Worm (Caenorhabditis elegans): ENCODE measurements around the gene F56D6.19.

Gene F56D6.19

DNA sequence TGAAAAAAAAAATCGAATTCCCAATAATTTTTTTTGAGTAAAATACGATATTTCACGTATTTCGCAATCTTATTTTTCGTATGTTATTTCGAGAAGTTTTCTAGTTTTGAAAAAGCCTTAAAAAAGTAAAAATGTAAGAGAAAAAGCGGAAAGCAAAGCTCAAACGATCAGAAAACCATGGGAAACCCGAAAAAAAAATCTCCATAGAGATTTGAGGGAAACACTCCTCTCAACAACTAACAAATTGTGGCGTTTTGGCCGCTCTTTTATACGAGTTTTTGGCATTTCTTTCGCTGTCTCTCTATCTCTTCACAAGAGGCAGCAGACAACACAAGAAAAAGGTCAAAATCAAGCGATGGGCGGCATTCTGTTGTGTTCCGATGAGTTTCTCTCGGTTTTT, 40.1 kb upstream of the F56D6.19 start:
- no peak for TF ChIP-seq flt-1 (GFP tag; IDR thresholded peaks at IDR 0.05)
- no peak for TF ChIP-seq F13C5.2 (tag; optimal IDR thresholded peaks at IDR 0.05)
- TF ChIP-seq ets-7 (tag; optimal IDR thresholded peaks at IDR 0.05), result no peak
- no peak for TF ChIP-seq sea-1 (GFP tag; conservative IDR thresholded peaks at IDR 0.05)

DNA sequence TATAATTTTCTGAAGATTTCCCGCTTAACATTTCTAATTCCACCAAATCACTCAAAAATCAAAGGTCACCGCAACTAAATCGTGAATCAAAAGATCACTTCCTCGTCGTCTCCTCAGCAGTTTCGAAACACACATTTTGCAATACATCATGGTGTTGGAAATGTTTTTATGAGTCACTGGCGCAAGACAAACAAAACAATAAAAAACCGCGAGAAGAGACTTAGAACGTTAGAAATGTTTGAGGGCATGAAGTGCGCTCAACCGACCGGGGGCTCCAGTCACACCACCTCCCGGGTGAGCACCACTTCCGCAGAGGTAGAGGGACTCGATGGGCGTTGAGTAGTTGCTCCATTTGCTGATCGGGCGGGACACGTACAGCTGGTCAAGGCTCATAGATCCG, 39.3 kb upstream of the F56D6.19 start:
- no peak for TF ChIP-seq ceh-36 (tag; optimal IDR thresholded peaks at IDR 0.05)
- no peak for TF ChIP-seq tbx-11 (GFP tag; IDR thresholded peaks at IDR 0.05)
- TF ChIP-seq ama-1 (optimal IDR thresholded peaks at IDR 0.05), result no peak
- no peak for TF ChIP-seq ceh-13 (GFP tag; optimal IDR thresholded peaks at IDR 0.05)
- no peak for TF ChIP-seq aly-1 (tag; optimal IDR thresholded peaks at IDR 0.05)
- no peak for TF ChIP-seq hnd-1 (tag; optimal IDR thresholded peaks at IDR 0.05)
- TF ChIP-seq sea-1 (GFP tag; conservative IDR thresholded peaks at IDR 0.05), result no peak
- no peak for TF ChIP-seq pes-1 (GFP tag; IDR thresholded peaks at IDR 0.05)
- TF ChIP-seq ets-7 (tag; optimal IDR thresholded peaks at IDR 0.05), result no peak
- TF ChIP-seq B0310.2 (tag; optimal IDR thresholded peaks at IDR 0.05), result no peak
- no peak for TF ChIP-seq F13C5.2 (tag; optimal IDR thresholded peaks at IDR 0.05)
- no peak for TF ChIP-seq scrt-1 (GFP tag; IDR thresholded peaks at IDR 0.05)
- no peak for TF ChIP-seq tbx-37 (GFP tag; conservative IDR thresholded peaks at IDR 0.05)
- no peak for TF ChIP-seq hmg-4 (GFP tag; optimal IDR thresholded peaks at IDR 0.05)
- TF ChIP-seq tra-4 (tag; optimal IDR thresholded peaks at IDR 0.05), result no peak

DNA sequence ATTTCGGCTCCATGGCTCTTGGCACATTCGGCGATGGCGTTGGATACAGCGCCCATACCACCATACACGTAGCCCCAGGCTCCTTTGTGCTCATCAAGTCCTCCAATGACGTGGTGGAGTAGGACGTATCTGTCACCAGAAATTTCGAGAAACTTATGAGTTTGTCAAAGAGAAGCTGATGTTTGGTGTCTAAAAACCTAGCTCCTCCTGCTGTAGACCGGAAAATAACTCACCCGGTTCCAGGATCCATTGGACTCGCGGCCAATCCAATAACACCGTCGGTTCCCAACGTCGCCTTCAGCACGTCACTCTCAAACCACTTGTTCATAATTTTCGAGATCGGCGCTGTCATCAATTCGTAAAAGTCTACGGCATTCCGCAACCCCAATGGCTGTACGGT, 37.6 kb upstream of the F56D6.19 start:
- TF ChIP-seq scrt-1 (GFP tag; IDR thresholded peaks at IDR 0.05), result no peak
- no peak for TF ChIP-seq tbx-11 (GFP tag; IDR thresholded peaks at IDR 0.05)
- no peak for TF ChIP-seq ceh-36 (tag; optimal IDR thresholded peaks at IDR 0.05)
- no peak for TF ChIP-seq tra-4 (tag; optimal IDR thresholded peaks at IDR 0.05)
- no peak for TF ChIP-seq flt-1 (GFP tag; IDR thresholded peaks at IDR 0.05)
- TF ChIP-seq ceh-13 (GFP tag; optimal IDR thresholded peaks at IDR 0.05), result no peak
- no peak for TF ChIP-seq aly-1 (tag; optimal IDR thresholded peaks at IDR 0.05)
- TF ChIP-seq hnd-1 (tag; optimal IDR thresholded peaks at IDR 0.05), result no peak
- no peak for TF ChIP-seq F13C5.2 (tag; optimal IDR thresholded peaks at IDR 0.05)
- no peak for TF ChIP-seq ama-1 (optimal IDR thresholded peaks at IDR 0.05)
- TF ChIP-seq sea-1 (GFP tag; conservative IDR thresholded peaks at IDR 0.05), result no peak
- TF ChIP-seq tbx-37 (GFP tag; conservative IDR thresholded peaks at IDR 0.05), result no peak
- no peak for TF ChIP-seq B0310.2 (tag; optimal IDR thresholded peaks at IDR 0.05)
- TF ChIP-seq hmbx-1 (tag; optimal IDR thresholded peaks at IDR 0.05), result no peak
- TF ChIP-seq ets-7 (tag; optimal IDR thresholded peaks at IDR 0.05), result no peak
- TF ChIP-seq pes-1 (GFP tag; IDR thresholded peaks at IDR 0.05), result no peak
- TF ChIP-seq hmg-4 (GFP tag; optimal IDR thresholded peaks at IDR 0.05), result no peak

DNA sequence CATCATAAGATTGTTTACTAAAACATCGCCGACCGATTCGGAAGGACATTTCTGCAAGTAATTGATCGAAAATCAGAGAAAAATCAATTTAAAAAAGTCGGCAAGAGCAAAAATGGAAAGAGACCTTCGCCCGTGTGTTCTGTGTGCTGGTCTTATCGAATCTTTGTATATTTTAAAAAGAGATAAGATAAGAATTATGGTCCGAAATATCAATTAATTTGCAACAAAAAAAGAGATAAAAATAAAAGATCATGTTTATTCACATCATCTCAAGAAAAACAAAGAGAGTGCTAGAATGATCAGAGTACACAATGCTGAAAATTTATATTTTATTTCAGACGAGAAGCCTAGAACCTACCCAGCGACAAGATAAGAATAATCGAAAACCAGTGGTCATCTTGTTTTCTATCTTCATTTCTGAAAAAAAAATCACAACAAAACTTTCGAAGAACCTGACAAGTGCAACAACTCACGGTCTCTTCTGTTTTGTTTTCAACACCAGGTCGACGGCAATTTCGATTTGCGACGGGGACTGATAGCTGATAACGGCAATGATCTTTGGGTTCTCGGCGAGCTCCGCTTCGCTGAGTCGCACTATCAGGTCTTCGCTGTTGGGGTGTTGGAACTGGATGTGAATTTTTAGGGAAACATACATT, 36.2 kb upstream of the F56D6.19 start, which contains the start of gene F37C4.6:
F37C4.6 (minus strand) TSS at position 51 of the 656 bp plus-strand sequence.
- TF ChIP-seq pes-1 (GFP tag; IDR thresholded peaks at IDR 0.05) (no peak), ama-1 (optimal IDR thresholded peaks at IDR 0.05) (no peak), F13C5.2 (tag; optimal IDR thresholded peaks at IDR 0.05) (no peak), tra-4 (tag; optimal IDR thresholded peaks at IDR 0.05) (no peak), hmg-4 (GFP tag; optimal IDR thresholded peaks at IDR 0.05) (no peak), sea-1 (GFP tag; conservative IDR thresholded peaks at IDR 0.05) (no peak), tbx-37 (GFP tag; conservative IDR thresholded peaks at IDR 0.05) (no peak), hmbx-1 (tag; optimal IDR thresholded peaks at IDR 0.05) (no peak), ceh-36 (tag; optimal IDR thresholded peaks at IDR 0.05) (no peak), ceh-13 (GFP tag; optimal IDR thresholded peaks at IDR 0.05) (no peak), aly-1 (tag; optimal IDR thresholded peaks at IDR 0.05) (no peak), tbx-11 (GFP tag; IDR thresholded peaks at IDR 0.05) (no peak), hnd-1 (tag; optimal IDR thresholded peaks at IDR 0.05) (no peak), flt-1 (GFP tag; IDR thresholded peaks at IDR 0.05) (no peak), B0310.2 (tag; optimal IDR thresholded peaks at IDR 0.05) (no peak), ets-7 (tag; optimal IDR thresholded peaks at IDR 0.05) (no peak), scrt-1 (GFP tag; IDR thresholded peaks at IDR 0.05) (no peak)

DNA sequence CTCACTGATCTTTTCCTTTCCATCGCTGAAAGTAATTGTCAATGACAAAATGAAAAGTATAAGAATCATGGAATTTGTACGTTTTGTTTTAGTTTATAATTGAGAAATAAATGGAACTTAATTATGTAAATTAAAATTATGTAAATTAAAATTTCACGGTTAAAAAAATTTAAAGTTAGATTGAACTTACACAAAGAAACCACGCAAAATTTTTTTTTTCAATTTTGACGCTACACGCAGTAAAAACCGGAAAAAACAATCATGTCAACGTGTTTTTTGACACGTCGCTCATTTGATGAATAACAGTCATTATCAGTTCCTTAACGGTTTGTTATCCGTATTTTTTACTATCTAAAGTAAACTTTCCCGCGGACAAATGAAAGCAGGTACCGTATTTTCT, 33.4 kb upstream of the F56D6.19 start, which contains the start of the genes F37C4.8 and oac-23:
F37C4.8 (minus strand) TSS at position 101 of the 400 bp plus-strand sequence.
oac-23 (plus strand) TSS at position 323 of the 400 bp plus-strand sequence.
- TF ChIP-seq ama-1 (optimal IDR thresholded peaks at IDR 0.05), result no peak

DNA sequence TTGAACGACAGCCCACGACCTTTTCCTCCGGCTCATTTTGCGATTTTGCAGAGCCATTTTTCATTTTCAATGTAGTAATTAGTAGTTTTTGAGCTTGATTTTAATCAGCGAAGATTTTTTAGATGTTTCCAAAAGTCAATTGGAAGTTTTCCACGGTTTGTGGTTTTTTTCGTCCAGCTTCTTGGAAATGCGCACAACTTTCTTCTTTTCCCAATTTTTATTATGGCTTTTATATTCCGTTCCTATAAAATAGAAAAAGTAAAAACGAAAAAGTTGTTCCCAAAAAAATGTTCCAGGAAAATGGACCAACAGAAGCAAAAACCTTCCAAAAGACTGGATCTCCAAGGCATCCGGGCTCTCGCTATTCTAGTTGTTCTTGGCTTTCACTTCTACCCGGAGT, 29.2 kb upstream of the F56D6.19 start, which contains the start of gene oac-22:
oac-22 (plus strand) TSS at position 301 of the 400 bp plus-strand sequence.
- TF ChIP-seq F13C5.2 (tag; optimal IDR thresholded peaks at IDR 0.05) (no peak), ama-1 (optimal IDR thresholded peaks at IDR 0.05) (no peak), ceh-36 (tag; optimal IDR thresholded peaks at IDR 0.05) (no peak), ceh-13 (GFP tag; optimal IDR thresholded peaks at IDR 0.05) (no peak), tbx-11 (GFP tag; IDR thresholded peaks at IDR 0.05) (no peak), flt-1 (GFP tag; IDR thresholded peaks at IDR 0.05) (no peak), tbx-37 (GFP tag; conservative IDR thresholded peaks at IDR 0.05) (no peak), tra-4 (tag; optimal IDR thresholded peaks at IDR 0.05) (no peak), hnd-1 (tag; optimal IDR thresholded peaks at IDR 0.05) (no peak), hmbx-1 (tag; optimal IDR thresholded peaks at IDR 0.05) (no peak), B0310.2 (tag; optimal IDR thresholded peaks at IDR 0.05) (no peak), hmg-4 (GFP tag; optimal IDR thresholded peaks at IDR 0.05) (no peak), pes-1 (GFP tag; IDR thresholded peaks at IDR 0.05) (no peak), sea-1 (GFP tag; conservative IDR thresholded peaks at IDR 0.05) (no peak)

DNA sequence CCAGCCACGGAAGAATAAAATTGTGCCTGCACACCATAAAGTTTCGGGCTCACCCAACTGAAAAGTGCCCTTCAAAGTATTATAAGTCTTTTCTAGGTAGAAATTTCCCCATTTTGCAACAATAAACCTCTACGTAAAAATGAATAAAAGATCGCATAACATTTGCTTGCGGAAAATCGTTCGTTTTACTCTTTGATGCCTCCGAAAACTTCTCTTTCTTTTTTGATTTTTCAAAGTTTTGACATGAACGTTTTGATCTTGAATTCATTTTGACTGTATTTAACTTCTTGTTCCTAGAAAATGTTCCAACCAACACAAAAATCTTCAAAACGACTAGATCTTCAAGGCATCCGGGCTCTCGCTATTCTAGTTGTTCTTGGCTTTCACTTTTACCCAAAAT, 25.6 kb upstream of the F56D6.19 start, which contains the start of gene oac-21:
oac-21 (plus strand) TSS at position 301 of the 400 bp plus-strand sequence.
- TF ChIP-seq hnd-1 (tag; optimal IDR thresholded peaks at IDR 0.05), result no peak
- no peak for TF ChIP-seq tbx-11 (GFP tag; IDR thresholded peaks at IDR 0.05)
- TF ChIP-seq scrt-1 (GFP tag; IDR thresholded peaks at IDR 0.05), result no peak
- TF ChIP-seq hmg-4 (GFP tag; optimal IDR thresholded peaks at IDR 0.05), result no peak
- no peak for TF ChIP-seq ceh-13 (GFP tag; optimal IDR thresholded peaks at IDR 0.05)
- no peak for TF ChIP-seq tra-4 (tag; optimal IDR thresholded peaks at IDR 0.05)
- no peak for TF ChIP-seq ceh-36 (tag; optimal IDR thresholded peaks at IDR 0.05)
- TF ChIP-seq ets-7 (tag; optimal IDR thresholded peaks at IDR 0.05), result no peak
- TF ChIP-seq ama-1 (optimal IDR thresholded peaks at IDR 0.05), result no peak
- TF ChIP-seq B0310.2 (tag; optimal IDR thresholded peaks at IDR 0.05), result no peak
- no peak for TF ChIP-seq pes-1 (GFP tag; IDR thresholded peaks at IDR 0.05)
- no peak for TF ChIP-seq F13C5.2 (tag; optimal IDR thresholded peaks at IDR 0.05)
- no peak for TF ChIP-seq hmbx-1 (tag; optimal IDR thresholded peaks at IDR 0.05)
- no peak for TF ChIP-seq tbx-37 (GFP tag; conservative IDR thresholded peaks at IDR 0.05)
- TF ChIP-seq flt-1 (GFP tag; IDR thresholded peaks at IDR 0.05), result no peak
- no peak for TF ChIP-seq aly-1 (tag; optimal IDR thresholded peaks at IDR 0.05)
